Fruit fly (Drosophila melanogaster): ENCODE data around the gene CG8202.

DNA sequence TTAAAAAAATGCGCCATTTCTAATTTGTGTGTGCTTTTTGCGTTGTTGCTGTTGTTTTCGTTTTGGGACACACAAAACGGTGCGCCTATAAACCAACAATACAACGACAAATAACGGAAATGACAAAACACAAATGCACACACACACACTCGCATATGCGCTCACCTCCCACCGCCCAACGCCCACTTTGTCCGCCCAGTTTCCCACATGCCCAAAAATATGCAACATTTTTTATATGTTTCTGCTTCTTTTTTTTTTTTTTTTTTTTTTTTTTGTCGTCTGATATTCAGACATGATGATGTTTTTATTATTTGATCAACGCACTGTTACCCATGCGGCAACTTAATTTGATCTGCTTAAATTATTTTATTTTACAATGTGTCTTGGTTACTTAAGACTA lies 24.7 kb upstream of the CG8202 start:
- TF ChIP-seq tin (GFP tag; optimal IDR thresholded peaks at IDR 0.05) (no peak), CG3847 (GFP tag; IDR thresholded peaks at IDR 0.05) (no peak), slp2 (GFP tag; optimal IDR thresholded peaks at IDR 0.05) (no peak), z (GFP tag; IDR thresholded peaks at IDR 0.05) (no peak), CG12236 (GFP tag; optimal IDR thresholded peaks at IDR 0.05) (no peak), Oaz (GFP tag; IDR thresholded peaks at IDR 0.05) (no peak), emc (GFP tag; optimal IDR thresholded peaks at IDR 0.05) (no peak), TFAM (GFP tag; optimal IDR thresholded peaks at IDR 0.05) (no peak), CG14441 (GFP tag; IDR thresholded peaks at IDR 0.05) (no peak), pho (GFP tag; optimal IDR thresholded peaks at IDR 0.05) (no peak), CG9437 (GFP tag; optimal IDR thresholded peaks at IDR 0.05) (no peak), Sin3A (optimal IDR thresholded peaks at IDR 0.05) (no peak), MBD-R2 (GFP tag; IDR thresholded peaks at IDR 0.05) (no peak)

All from whole organism, embryonic.